Fruit fly (Drosophila melanogaster) whole organism, wandering third instar larva: ENCODE data around the gene ppk27.
A peak's percentile ranks its signal among the peaks of the same experiment; 100 is the strongest.

Experiments used
- Abd-B ChIP-seq: fragments of >200 bp; optimal IDR thresholded peaks from 2 replicates; lab custom pipeline; 2017; ENCODE audit warnings: missing biosample characterization, missing genetic modification characterization
- CG32264 ChIP-seq: fragments of 200-800 bp; sonication (Bioruptor generic); optimal IDR thresholded peaks from 2 replicates; lab custom pipeline; 2016; ENCODE audit warnings: missing biosample characterization, missing genetic modification characterization
- Dif ChIP-seq: fragments of 200-275, 200-300 bp; sonication (Bioruptor generic); optimal IDR thresholded peaks from 2 replicates; lab custom pipeline; 2018; ENCODE audit warnings: missing biosample characterization, missing genetic modification characterization; ENCODE audit not compliant: partially characterized antibody
- GATAd ChIP-seq: sonication (Bioruptor generic); optimal IDR thresholded peaks from 2 replicates; lab custom pipeline; 2016; ENCODE audit warnings: missing biosample characterization, missing genetic modification characterization
- HLH106 ChIP-seq: fragments of 200-800 bp; optimal IDR thresholded peaks from 3 replicates; lab custom pipeline; 2019; ENCODE audit warnings: missing biosample characterization, mild to moderate bottlenecking, missing genetic modification characterization, moderate library complexity
- Hnf4 ChIP-seq: fragments of 200-800 bp; sonication (Bioruptor generic); optimal IDR thresholded peaks from 2 replicates; lab custom pipeline; 2016; ENCODE audit warnings: missing biosample characterization, mild to moderate bottlenecking, missing genetic modification characterization
- Hr78 ChIP-seq: fragments of >200 bp; optimal IDR thresholded peaks from 2 replicates; lab custom pipeline; 2017; ENCODE audit warnings: missing biosample characterization, missing genetic modification characterization
- Hr83 ChIP-seq: fragments of 200-300 bp; sonication (Bioruptor generic); optimal IDR thresholded peaks from 2 replicates; lab custom pipeline; 2016; ENCODE audit warnings: missing biosample characterization, mild to moderate bottlenecking, missing genetic modification characterization, moderate library complexity; ENCODE audit not compliant: poor library complexity, severe bottlenecking
- Jra ChIP-seq: sonication (Bioruptor generic); optimal IDR thresholded peaks from 2 replicates; lab custom pipeline; 2016; ENCODE audit warnings: missing biosample characterization, missing genetic modification characterization
- Mio ChIP-seq: sonication (Bioruptor generic); optimal IDR thresholded peaks from 2 replicates; lab custom pipeline; 2016; ENCODE audit warnings: missing biosample characterization, missing genetic modification characterization
- Myc ChIP-seq: fragments of >200 bp; optimal IDR thresholded peaks from 2 replicates; lab custom pipeline; 2017
- N ChIP-seq: fragments of >200 bp; optimal IDR thresholded peaks from 2 replicates; lab custom pipeline; 2018; ENCODE audit warnings: missing biosample characterization, missing external identifiers, missing genetic modification characterization
- OdsH ChIP-seq: fragments of 200-800 bp; sonication (Bioruptor generic); optimal IDR thresholded peaks from 2 replicates; lab custom pipeline; 2016; ENCODE audit warnings: missing biosample characterization, mild to moderate bottlenecking, missing genetic modification characterization
- Rel ChIP-seq, 2 experiments: fragments of 200-800 bp; sonication (Bioruptor generic) in 1 of 2; optimal IDR thresholded peaks; 2 replicates in 1 of 2; 3 replicates in 1 of 2; lab custom pipeline; 2016 to 2019; ENCODE audit warnings: mild to moderate bottlenecking in 2 of 2, missing biosample characterization in 2 of 2, missing genetic modification characterization in 2 of 2, moderate library complexity in 1 of 2
- Sp1 ChIP-seq: fragments of 200-800 bp; sonication (Bioruptor generic); optimal IDR thresholded peaks from 3 replicates; lab custom pipeline; 2019; ENCODE audit warnings: missing biosample characterization, mild to moderate bottlenecking, missing genetic modification characterization, moderate library complexity
- Vsx2 ChIP-seq: fragments of 200-300, 225-300 bp; sonication (Bioruptor generic); optimal IDR thresholded peaks from 2 replicates; lab custom pipeline; 2018; ENCODE audit warnings: missing biosample characterization, missing genetic modification characterization; ENCODE audit not compliant: partially characterized antibody
- br ChIP-seq: fragments of 200-800 bp; sonication (Bioruptor generic); optimal IDR thresholded peaks from 2 replicates; lab custom pipeline; 2016; ENCODE audit warnings: missing biosample characterization, missing genetic modification characterization
- brk ChIP-seq: fragments of 200-800 bp; sonication (Bioruptor generic); optimal IDR thresholded peaks from 2 replicates; lab custom pipeline; 2016; ENCODE audit warnings: missing biosample characterization, mild to moderate bottlenecking, missing genetic modification characterization
- dl ChIP-seq, 2 experiments: fragments of 175-275, 200-275 bp in 1 of 2; fragments of 200-275 bp in 1 of 2; sonication (Bioruptor generic); optimal IDR thresholded peaks; lab custom pipeline; 2018; ENCODE audit warnings: mild to moderate bottlenecking in 2 of 2, missing biosample characterization in 2 of 2, missing genetic modification characterization in 2 of 2, moderate library complexity in 2 of 2; ENCODE audit not compliant: partially characterized antibody in 2 of 2, insufficient read depth in 1 of 2
- dmrt93B ChIP-seq: fragments of 200-800 bp; sonication (Bioruptor generic); optimal IDR thresholded peaks from 2 replicates; lab custom pipeline; 2018; ENCODE audit warnings: missing biosample characterization, mild to moderate bottlenecking, missing genetic modification characterization
- ey ChIP-seq: fragments of 200-800 bp; sonication (Bioruptor generic); optimal IDR thresholded peaks from 2 replicates; lab custom pipeline; 2016; ENCODE audit warnings: missing biosample characterization, missing genetic modification characterization
- foxo ChIP-seq, 2 experiments: fragments of 200-800 bp; sonication (Bioruptor generic); optimal IDR thresholded peaks; 2 replicates in 1 of 2; 3 replicates in 1 of 2; lab custom pipeline; 2016 to 2017; ENCODE audit warnings: missing biosample characterization in 2 of 2, missing genetic modification characterization in 2 of 2
- fru ChIP-seq: fragments of 200-800 bp; sonication (Bioruptor generic); optimal IDR thresholded peaks from 3 replicates; lab custom pipeline; 2016; ENCODE audit warnings: missing biosample characterization, mild to moderate bottlenecking, missing genetic modification characterization
- h ChIP-seq: fragments of 200-800 bp; sonication (Bioruptor generic); optimal IDR thresholded peaks from 3 replicates; lab custom pipeline; 2016; ENCODE audit warnings: missing biosample characterization, mild to moderate bottlenecking, missing genetic modification characterization
- jim ChIP-seq: fragments of 175-275, 200-325 bp; sonication (Bioruptor generic); optimal IDR thresholded peaks from 2 replicates; lab custom pipeline; 2016; ENCODE audit warnings: missing biosample characterization, mild to moderate bottlenecking, missing genetic modification characterization
- lola ChIP-seq: fragments of >200 bp; optimal IDR thresholded peaks from 2 replicates; lab custom pipeline; 2017; ENCODE audit warnings: missing biosample characterization, missing genetic modification characterization
- pan ChIP-seq: fragments of >200 bp; optimal IDR thresholded peaks from 2 replicates; lab custom pipeline; 2017
- psq ChIP-seq: fragments of 200-800 bp; sonication (Bioruptor generic); optimal IDR thresholded peaks from 3 replicates; lab custom pipeline; 2017; ENCODE audit warnings: missing biosample characterization, mild to moderate bottlenecking, missing genetic modification characterization, moderate library complexity
- rgr ChIP-seq: fragments of 200-800 bp; sonication (Bioruptor generic); optimal IDR thresholded peaks from 3 replicates; lab custom pipeline; 2016; ENCODE audit warnings: missing biosample characterization, mild to moderate bottlenecking, missing genetic modification characterization
- sage ChIP-seq: fragments of 200-800 bp; sonication (Bioruptor generic); optimal IDR thresholded peaks from 2 replicates; lab custom pipeline; 2016; ENCODE audit warnings: missing biosample characterization, mild to moderate bottlenecking, missing genetic modification characterization
- tai ChIP-seq: sonication (Bioruptor generic); optimal IDR thresholded peaks from 2 replicates; lab custom pipeline; 2016; ENCODE audit warnings: missing biosample characterization, missing genetic modification characterization
- usp ChIP-seq: fragments of >200 bp; optimal IDR thresholded peaks from 2 replicates; lab custom pipeline; 2017; ENCODE audit warnings: missing biosample characterization, missing genetic modification characterization
- woc ChIP-seq: sonication (Bioruptor generic); optimal IDR thresholded peaks from 2 replicates; lab custom pipeline; 2016; ENCODE audit warnings: missing biosample characterization, mild to moderate bottlenecking, missing genetic modification characterization

Gene ppk27

dm6 chr3L:3790504-3790903 is 35.5 kb upstream of the ppk27 start, which contains the start of gene CG32266:
TSS of gene CG32266 (plus strand) at chr3L:3790804.
- TF ChIP-seq br (GFP tag; lab: Kevin White, UChicago), result no peak
- TF ChIP-seq Vsx2 (GFP tag; lab: Kevin White, UChicago), result no peak
- TF ChIP-seq Sp1 (GFP tag; lab: Kevin White, UChicago), result no peak
- TF ChIP-seq fru, result no peak
- TF ChIP-seq h (GFP tag; lab: Kevin White, UChicago), result no peak
- TF ChIP-seq CG32264, result no peak
- TF ChIP-seq jim, result no peak
- TF ChIP-seq Jra (GFP tag; lab: Kevin White, UChicago), result no peak
- TF ChIP-seq GATAd, result no peak
- TF ChIP-seq ey (GFP tag; lab: Kevin White, UChicago), result no peak

- TF ChIP-seq CG32264 (no peak), Myc (lab: Kevin White, UChicago) (peak; percentile 88), h (GFP tag; lab: Kevin White, UChicago) (no peak), usp (no peak)
- TF ChIP-seq, all 38 proteins: peak for 1
These were observed 33.9 kb upstream of the ppk27 start for dm6 chr3L:3788790-3789421.

DNA sequence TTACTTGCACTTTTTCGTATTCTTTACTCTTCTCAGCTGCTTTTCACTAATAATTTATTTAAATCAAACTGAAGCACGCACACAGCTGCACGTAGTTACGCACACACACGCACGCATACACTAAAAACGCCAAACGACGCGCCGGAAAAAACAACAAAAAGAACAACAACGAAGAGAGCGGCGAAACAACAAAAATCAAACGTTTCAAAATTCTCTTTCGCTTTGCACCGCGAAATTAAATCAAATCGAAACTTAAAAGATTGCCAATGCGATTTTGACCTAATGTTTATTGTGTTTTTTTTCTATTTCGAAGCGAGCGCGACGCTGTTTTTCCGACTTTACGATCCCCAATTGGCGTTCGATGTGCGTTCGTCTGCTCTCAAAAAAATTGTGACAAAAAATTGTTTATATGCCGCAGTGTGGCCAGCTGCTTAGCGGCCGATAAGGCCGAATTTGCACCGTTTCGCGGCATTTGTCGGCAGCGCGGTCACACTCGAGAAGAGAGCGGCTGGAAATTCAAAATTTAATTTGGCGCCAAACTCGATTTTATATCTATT is 32.7 kb upstream of the ppk27 start:
- TF ChIP-seq psq (GFP tag; lab: Kevin White, UChicago) (peak; percentile 22), rgr (peak; percentile 50), fru (no peak), h (GFP tag; lab: Kevin White, UChicago) (peak; percentile 46), Vsx2 (GFP tag; lab: Kevin White, UChicago) (peak; percentile 82), Hr83 (GFP tag; lab: Kevin White, UChicago) (peak; percentile 24), Sp1 (GFP tag; lab: Kevin White, UChicago) (peak; percentile 46), foxo (GFP tag; optimal IDR thresholded peaks at IDR 0.05; lab: Kevin White, UChicago) (peak in 1 of 2 experiments; percentile 14), dl (GFP tag; optimal IDR thresholded peaks at IDR 0.05; lab: Kevin White, UChicago; ENCODE audit: insufficient read depth in 1 of 2, partially characterized antibody in 2 of 2) (no peak), Dif (GFP tag; lab: Kevin White, UChicago) (peak; percentile 41), lola (GFP tag; lab: Kevin White, UChicago) (no peak), br (GFP tag; lab: Kevin White, UChicago) (peak; percentile 44)

dm6 chr3L:3787077-3787433 is 32.1 kb upstream of the ppk27 start:
- no peak for TF ChIP-seq Sp1 (GFP tag; lab: Kevin White, UChicago)
- TF ChIP-seq br (GFP tag; lab: Kevin White, UChicago), result no peak
- TF ChIP-seq Hr78 (GFP tag; lab: Kevin White, UChicago), result no peak
- no peak for TF ChIP-seq dl (GFP tag; optimal IDR thresholded peaks at IDR 0.05; lab: Kevin White, UChicago; ENCODE audit: insufficient read depth in 1 of 2, partially characterized antibody in 2 of 2)
- TF ChIP-seq pan (lab: Kevin White, UChicago), result no peak
- TF ChIP-seq foxo (GFP tag; optimal IDR thresholded peaks at IDR 0.05; lab: Kevin White, UChicago), result no peak
- TF ChIP-seq Hr83 (GFP tag; lab: Kevin White, UChicago), result no peak
- TF ChIP-seq Rel (GFP tag; optimal IDR thresholded peaks at IDR 0.05; lab: Kevin White, UChicago), result no peak
- TF ChIP-seq Rel (tag; optimal IDR thresholded peaks at IDR 0.05; lab: Kevin White, UChicago), result no peak
- no peak for TF ChIP-seq dmrt93B (GFP tag; lab: Kevin White, UChicago)
- TF ChIP-seq tai, result no peak
- no peak for TF ChIP-seq brk (GFP tag; lab: Kevin White, UChicago)
- no peak for TF ChIP-seq OdsH (GFP tag; lab: Kevin White, UChicago)
- TF ChIP-seq N, result no peak
- TF ChIP-seq Jra (GFP tag; lab: Kevin White, UChicago), result no peak
- no peak for TF ChIP-seq Abd-B
- no peak for TF ChIP-seq Myc (lab: Kevin White, UChicago)
- no peak for TF ChIP-seq h (GFP tag; lab: Kevin White, UChicago)

DNA sequence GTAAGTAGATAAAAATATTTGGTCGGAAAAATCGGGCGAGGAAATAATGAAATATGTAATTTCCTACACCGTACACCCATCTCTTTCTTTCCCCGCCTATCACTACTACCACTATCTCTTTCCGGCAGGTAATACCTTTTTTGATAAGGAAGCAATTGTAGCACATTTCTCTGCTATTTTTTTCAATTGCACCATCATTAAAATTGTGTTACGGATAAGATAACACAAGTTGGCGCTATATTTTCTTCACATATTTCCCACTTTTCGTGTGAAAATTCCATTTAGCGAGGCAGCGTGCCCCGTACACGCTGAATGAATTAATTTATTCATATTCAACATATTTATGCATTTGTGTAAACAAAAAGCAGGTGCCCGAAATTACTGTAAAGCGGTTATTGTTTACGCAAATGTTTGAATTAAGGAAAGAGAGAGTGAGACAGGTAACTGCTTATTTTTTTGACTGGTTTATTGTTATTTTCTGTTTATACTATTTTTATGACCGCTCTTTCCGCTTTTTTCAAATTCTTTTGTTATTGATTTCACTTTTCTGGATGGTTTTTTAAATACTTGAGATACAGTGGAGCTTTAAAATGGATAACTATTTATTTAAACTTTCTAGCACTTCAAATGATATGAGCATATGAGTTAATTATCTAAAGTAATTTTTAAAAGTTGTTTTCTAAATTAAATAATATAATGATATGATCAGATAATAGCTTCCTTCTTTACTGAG is 31.5 kb upstream of the ppk27 start:
- TF ChIP-seq OdsH (GFP tag; lab: Kevin White, UChicago) (no peak), foxo (GFP tag; optimal IDR thresholded peaks at IDR 0.05; lab: Kevin White, UChicago) (peak in 1 of 2 experiments; percentile 38), Mio (no peak), lola (GFP tag; lab: Kevin White, UChicago) (no peak), psq (GFP tag; lab: Kevin White, UChicago) (no peak), CG32264 (no peak), HLH106 (tag; lab: Kevin White, UChicago) (peak; percentile 29), fru (peak; percentile 13), Vsx2 (GFP tag; lab: Kevin White, UChicago) (no peak), Jra (GFP tag; lab: Kevin White, UChicago) (no peak), br (GFP tag; lab: Kevin White, UChicago) (no peak), h (GFP tag; lab: Kevin White, UChicago) (no peak), sage (GFP tag; lab: Kevin White, UChicago) (no peak), woc (GFP tag; lab: Kevin White, UChicago) (peak; percentile 19), jim (no peak), Hr78 (GFP tag; lab: Kevin White, UChicago) (no peak), Hnf4 (no peak)
